Worm (Caenorhabditis elegans) whole organism, L4 larva: ENCODE data around the gene ZK938.10.

Experiments used
- D1046.2 ChIP-seq: fragments of 200-800 bp; sonication (Bioruptor generic); IDR thresholded peaks from 2 replicates; pipeline ENCODE4 v1.3.6; 2022; ENCODE audit warnings: missing genetic modification characterization, missing compliant biosample characterization
- F26F4.8 ChIP-seq: fragments of 200-800 bp; sonication (Bioruptor generic); conservative IDR thresholded peaks from 2 replicates; pipeline ENCODE4 v1.3.6; 2022; ENCODE audit warnings: missing genetic modification characterization, missing compliant biosample characterization
- F37D6.2 ChIP-seq: sonication (generic microtip); optimal IDR thresholded peaks from 2 replicates; lab custom pipeline; 2016; ENCODE audit warnings: mild to moderate bottlenecking, missing genetic modification characterization, missing compliant biosample characterization
- F49E8.2 ChIP-seq: sonication (generic microtip); optimal IDR thresholded peaks from 2 replicates; lab custom pipeline; 2016; ENCODE audit warnings: missing compliant biosample characterization, mild to moderate bottlenecking, missing genetic modification characterization, borderline replicate concordance
- R02D3.7 ChIP-seq: fragments of 150-350 bp; sonication (generic microtip); optimal IDR thresholded peaks from 3 replicates; lab custom pipeline; 2014; ENCODE audit warnings: missing biosample characterization, missing genetic modification characterization
- Y105C5A.15 ChIP-seq: fragments of 200-800 bp; sonication (Bioruptor generic); IDR thresholded peaks from 2 replicates; pipeline ENCODE4 v1.3.6; 2022; ENCODE audit warnings: missing genetic modification characterization, missing compliant biosample characterization
- ceh-44 ChIP-seq: fragments of 200-800 bp; sonication (Bioruptor generic); IDR thresholded peaks from 2 replicates; pipeline ENCODE4 v1.3.6; 2022; ENCODE audit warnings: missing genetic modification reagents, missing genetic modification characterization, missing compliant biosample characterization
- ceh-62 ChIP-seq: sonication (generic microtip); optimal IDR thresholded peaks from 2 replicates; lab custom pipeline; 2017; ENCODE audit warnings: missing biosample characterization, missing genetic modification characterization
- daf-19 ChIP-seq: fragments of 200-800 bp; sonication (Bioruptor generic); conservative IDR thresholded peaks from 2 replicates; pipeline ENCODE4 v1.3.6; 2022; ENCODE audit warnings: missing genetic modification characterization, missing compliant biosample characterization
- dmd-6 ChIP-seq: fragments of 200-800 bp; sonication (Bioruptor generic); IDR thresholded peaks from 2 replicates; pipeline ENCODE4 v1.3.6; 2022; ENCODE audit warnings: missing genetic modification reagents, missing genetic modification characterization, missing compliant biosample characterization
- fos-1 ChIP-seq: fragments of 150-350 bp; optimal IDR thresholded peaks from 2 replicates; lab custom pipeline; 2014; ENCODE audit warnings: missing biosample characterization, missing genetic modification characterization
- hlh-11 ChIP-seq: fragments of 200-800 bp; sonication (Bioruptor generic); optimal IDR thresholded peaks from 2 replicates; lab custom pipeline; 2018; ENCODE audit warnings: mild to moderate bottlenecking, missing genetic modification characterization, missing compliant biosample characterization
- lin-15B ChIP-seq: fragments of 150-350 bp; sonication (generic microtip); optimal IDR thresholded peaks from 3 replicates; lab custom pipeline; 2014; ENCODE audit warnings: missing biosample characterization, missing genetic modification characterization
- lin-29 ChIP-seq: fragments of 200-800 bp; sonication (Bioruptor generic); IDR thresholded peaks from 2 replicates; pipeline ENCODE4 v1.3.6; 2022; ENCODE audit warnings: missing genetic modification reagents, missing genetic modification characterization, missing compliant biosample characterization
- lin-38 ChIP-seq: fragments of 200-800 bp; sonication (Bioruptor generic); IDR thresholded peaks from 2 replicates; pipeline ENCODE4 v1.3.6; 2022; ENCODE audit warnings: missing genetic modification reagents, missing genetic modification characterization, missing compliant biosample characterization
- mxl-2 ChIP-seq: fragments of 200-800 bp; sonication (Bioruptor generic); conservative IDR thresholded peaks from 2 replicates; pipeline ENCODE4 v1.3.6; 2022; ENCODE audit warnings: missing genetic modification reagents, missing genetic modification characterization, missing compliant biosample characterization
- nhr-11 ChIP-seq: fragments of 150-350 bp; optimal IDR thresholded peaks from 2 replicates; lab custom pipeline; 2014; ENCODE audit warnings: missing biosample characterization, missing genetic modification characterization
- nhr-111 ChIP-seq: fragments of 200-800 bp; sonication (Bioruptor generic); optimal IDR thresholded peaks from 2 replicates; lab custom pipeline; 2018; ENCODE audit warnings: mild to moderate bottlenecking, missing genetic modification characterization, missing compliant biosample characterization
- nhr-48 ChIP-seq: sonication (generic microtip); optimal IDR thresholded peaks from 2 replicates; lab custom pipeline; 2016; ENCODE audit warnings: mild to moderate bottlenecking, missing genetic modification characterization, missing compliant biosample characterization
- tra-1 ChIP-seq: fragments of 200-800 bp; sonication (Bioruptor generic); IDR thresholded peaks from 2 replicates; pipeline ENCODE4 v1.3.6; 2022; ENCODE audit warnings: missing genetic modification reagents, missing genetic modification characterization, missing compliant biosample characterization
- unc-130 ChIP-seq: sonication (generic microtip); optimal IDR thresholded peaks from 2 replicates; lab custom pipeline; 2016; ENCODE audit warnings: missing genetic modification reagents, missing genetic modification characterization, missing compliant biosample characterization
- unc-39 ChIP-seq: sonication (generic microtip); optimal IDR thresholded peaks from 2 replicates; lab custom pipeline; 2017; ENCODE audit warnings: missing biosample characterization, missing genetic modification characterization
- unc-62 ChIP-seq, 3 experiments: fragments of 150-350 bp in 1 of 3; sonication (generic microtip); optimal IDR thresholded peaks in 2 of 3; peaks in 1 of 3; 1 replicate in 1 of 3; 2 replicates in 2 of 3; lab custom pipeline; 2014 to 2017; ENCODE audit warnings: missing biosample characterization in 3 of 3, missing genetic modification characterization in 3 of 3, missing genetic modification reagents in 3 of 3, missing genotype in 1 of 3
- zfp-2 ChIP-seq: sonication (generic microtip); optimal IDR thresholded peaks from 2 replicates; lab custom pipeline; 2016; ENCODE audit warnings: mild to moderate bottlenecking, missing genetic modification characterization, missing compliant biosample characterization
- zip-11 ChIP-seq: fragments of 200-800 bp; sonication (Bioruptor generic); IDR thresholded peaks from 2 replicates; pipeline ENCODE4 v1.3.6; 2022; ENCODE audit warnings: missing genetic modification characterization, missing compliant biosample characterization
- zip-2 ChIP-seq: fragments of 150-350 bp; optimal IDR thresholded peaks from 2 replicates; lab custom pipeline; 2014; ENCODE audit warnings: missing biosample characterization, missing genetic modification characterization
- ztf-11 ChIP-seq: fragments of 150-350 bp; optimal IDR thresholded peaks from 2 replicates; lab custom pipeline; 2014; ENCODE audit warnings: missing biosample characterization, missing genetic modification characterization

The ZK938.10 gene

DNA sequence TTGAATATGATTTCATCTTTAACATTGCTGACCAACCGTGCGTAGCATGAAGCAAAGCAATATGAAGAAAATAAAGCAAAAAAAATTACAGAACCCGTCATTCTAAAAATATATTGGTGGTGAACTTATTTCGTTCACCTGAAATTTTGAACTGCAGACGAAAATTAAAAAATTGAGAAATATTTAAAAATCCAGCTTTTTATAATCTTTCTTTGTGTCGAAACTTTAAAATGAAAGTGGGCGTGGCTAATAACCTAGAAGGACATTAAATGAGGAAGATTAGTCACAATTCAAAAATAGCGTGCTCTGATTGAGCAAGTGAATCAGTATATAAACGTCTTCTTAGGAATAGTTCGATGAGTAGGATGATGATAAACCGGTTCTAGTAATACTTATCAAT is 1.3 kb downstream of the ZK938.10 start, which contains the start of gene old-2:
old-2 (minus strand) TSS at position 101 of the 400 bp plus-strand sequence.
- TF ChIP-seq mxl-2 (GFP tag; lab: Robert Waterston, UW) (no peak), zfp-2 (tag; lab: Kevin White, UChicago) (no peak)

DNA sequence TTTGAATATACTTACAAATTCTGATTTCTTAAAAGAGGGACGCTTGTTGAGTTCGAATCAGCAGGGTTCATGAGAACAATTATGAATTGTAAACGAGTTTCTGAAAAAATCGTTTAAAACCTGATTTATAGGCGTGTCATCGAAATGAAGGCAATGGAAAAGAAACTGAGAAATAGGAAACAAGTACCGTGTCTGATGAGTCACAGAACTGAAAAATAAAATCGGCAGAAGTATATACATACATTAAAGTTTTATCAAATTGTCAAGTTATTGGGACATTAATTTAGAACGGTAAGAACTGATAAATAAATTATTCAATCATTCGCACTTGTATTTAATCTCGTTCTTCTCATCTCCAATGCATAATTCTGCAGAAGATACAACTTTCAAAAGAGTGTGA is 5.6 kb downstream of the ZK938.10 start, which contains the start of gene chil-9:
chil-9 (minus strand) TSS at position 101 of the 400 bp plus-strand sequence.
- TF ChIP-seq lin-15B (tag; lab: Kevin White, UChicago) = no peak
- TF ChIP-seq lin-38 (GFP tag; lab: Robert Waterston, UW) = no peak
- TF ChIP-seq unc-62 (GFP tag; optimal IDR thresholded peaks at IDR 0.05 in 1 of 2; lab: Kevin White, UChicago) = peak in 1 of 2 experiments; percentile 31
- TF ChIP-seq unc-62 (tag; optimal IDR thresholded peaks at IDR 0.05; lab: Kevin White, UChicago) = no peak
- TF ChIP-seq lin-29 (GFP tag; lab: Robert Waterston, UW) = no peak
- no peak for TF ChIP-seq D1046.2 (GFP tag; lab: Robert Waterston, UW)
- no peak for TF ChIP-seq dmd-6 (GFP tag; lab: Robert Waterston, UW)

DNA sequence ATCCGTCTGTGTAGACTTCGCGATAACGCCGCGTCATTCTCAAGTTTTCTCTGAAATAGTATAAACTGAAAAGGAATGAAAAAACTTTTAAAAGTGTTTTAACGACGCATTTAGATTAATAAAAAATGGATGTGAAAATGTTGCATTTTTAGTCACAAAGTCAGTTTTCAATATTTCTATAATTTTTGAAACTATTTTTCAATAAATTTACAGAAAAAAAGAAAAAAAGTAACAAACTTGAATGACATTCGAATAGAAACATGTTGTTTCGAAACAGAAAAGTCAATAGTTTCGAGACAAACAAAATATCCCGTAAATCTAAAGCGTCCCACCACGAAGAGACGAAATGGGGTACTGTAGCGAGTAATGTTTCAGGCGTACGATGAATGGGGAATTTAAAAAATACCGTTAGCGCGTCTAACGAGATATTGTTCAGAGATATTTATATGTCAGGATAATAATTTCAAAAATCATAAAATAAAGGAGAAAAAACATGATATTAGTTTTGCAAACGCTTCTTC is 8.8 kb downstream of the ZK938.10 start, which contains the start of gene rnh-1.2:
rnh-1.2 (minus strand) TSS at position 51 of the 521 bp plus-strand sequence.
- TF ChIP-seq R02D3.7 = peak; percentile 56
- TF ChIP-seq fos-1 (tag; lab: Kevin White, UChicago) = no peak
- TF ChIP-seq zip-2 (tag; lab: Kevin White, UChicago) = no peak

DNA sequence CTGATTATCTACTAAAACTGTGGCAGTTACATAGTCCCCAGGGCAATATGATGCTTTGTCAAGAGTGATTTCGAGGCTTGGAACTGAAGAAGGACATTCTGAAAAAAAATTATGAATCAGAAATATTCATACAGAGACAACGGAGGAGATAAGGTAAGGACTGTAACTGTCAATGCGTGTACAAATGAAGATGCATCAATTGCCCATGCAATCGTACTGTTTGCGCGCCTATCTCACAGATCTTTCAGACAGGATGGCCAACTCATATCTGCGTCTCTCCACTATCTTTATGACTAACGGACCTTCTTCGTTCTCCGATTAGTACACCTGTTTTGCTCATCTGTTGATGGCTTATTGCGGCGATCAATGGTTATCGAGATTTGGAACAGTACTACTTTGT is 10.5 kb downstream of the ZK938.10 start, which contains the start of gene ZK938.11:
ZK938.11 (minus strand) TSS at position 101 of the 400 bp plus-strand sequence.
- TF ChIP-seq Y105C5A.15 = no peak
- no peak for TF ChIP-seq F26F4.8 (GFP tag; lab: Robert Waterston, UW)
- TF ChIP-seq unc-39 (tag; lab: Kevin White, UChicago) = no peak
- no peak for TF ChIP-seq hlh-11
- no peak for TF ChIP-seq ceh-62 (tag; lab: Kevin White, UChicago)
- TF ChIP-seq daf-19 (GFP tag; lab: Robert Waterston, UW) = no peak
- TF ChIP-seq mxl-2 (GFP tag; lab: Robert Waterston, UW) = no peak
- no peak for TF ChIP-seq F37D6.2 (tag; lab: Kevin White, UChicago)
- no peak for TF ChIP-seq ztf-11
- no peak for TF ChIP-seq zip-11 (GFP tag; lab: Robert Waterston, UW)

DNA sequence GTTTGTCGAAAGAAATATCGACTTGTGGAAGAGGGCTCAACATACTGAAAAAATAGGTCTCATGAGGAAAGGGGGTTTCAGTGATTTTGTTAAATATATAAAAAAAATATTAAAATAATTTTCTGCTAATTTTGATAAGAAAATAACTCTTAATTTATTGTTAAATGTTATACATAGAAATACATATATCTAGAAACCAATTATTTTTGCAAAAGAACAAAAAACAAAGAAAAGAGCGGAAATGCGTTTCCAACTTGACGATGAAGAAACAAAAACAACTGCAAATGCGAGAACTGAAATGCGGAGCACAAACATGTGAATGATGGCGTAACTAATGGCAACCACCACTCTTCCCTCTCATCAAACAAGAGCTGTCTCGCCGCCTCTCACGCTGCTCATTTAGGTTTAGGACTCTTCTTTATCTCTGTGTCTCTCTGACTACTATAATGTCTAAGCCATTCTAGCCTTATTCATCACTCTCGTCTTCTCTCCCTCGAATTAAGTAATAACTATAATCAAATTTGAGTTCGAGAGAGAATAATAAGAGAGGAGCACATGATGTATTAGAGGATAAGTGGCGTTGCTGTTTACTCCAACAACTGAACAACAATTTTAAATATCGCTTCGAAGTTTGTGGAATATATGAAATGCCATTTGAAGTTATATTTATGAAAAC is 12.4 kb downstream of the ZK938.10 start, which contains the start of gene arrd-4:
arrd-4 (minus strand) TSS at position 51 of the 676 bp plus-strand sequence.
- TF ChIP-seq nhr-11 (peak; percentile 66), tra-1 (no peak)

DNA sequence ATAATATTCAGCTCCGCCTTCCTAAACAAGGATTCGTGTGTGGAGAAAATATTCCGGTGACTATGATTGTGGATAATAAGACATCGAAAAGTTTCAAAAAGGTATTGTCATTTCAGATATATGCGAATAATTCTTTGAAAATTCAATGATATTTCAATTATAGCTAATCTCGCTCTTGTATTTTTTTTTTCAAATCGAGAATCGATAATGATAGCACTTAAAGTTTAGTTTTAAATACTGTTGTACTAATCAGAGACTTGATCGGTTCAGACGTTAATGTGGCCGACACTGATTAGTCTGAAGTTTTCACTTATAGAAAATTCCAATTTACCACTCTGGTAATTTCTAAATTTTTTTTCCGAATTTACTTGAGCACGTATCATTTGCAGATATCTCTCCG is 14.9 kb downstream of the ZK938.10 start:
- no peak for TF ChIP-seq F49E8.2 (tag; lab: Kevin White, UChicago)
- TF ChIP-seq unc-62 (GFP tag; optimal IDR thresholded peaks at IDR 0.05 in 1 of 2; lab: Kevin White, UChicago) = peak in 1 of 2 experiments; percentile 93
- no peak for TF ChIP-seq unc-62 (tag; optimal IDR thresholded peaks at IDR 0.05; lab: Kevin White, UChicago)
- TF ChIP-seq, all 104 proteins: peak for 1

DNA sequence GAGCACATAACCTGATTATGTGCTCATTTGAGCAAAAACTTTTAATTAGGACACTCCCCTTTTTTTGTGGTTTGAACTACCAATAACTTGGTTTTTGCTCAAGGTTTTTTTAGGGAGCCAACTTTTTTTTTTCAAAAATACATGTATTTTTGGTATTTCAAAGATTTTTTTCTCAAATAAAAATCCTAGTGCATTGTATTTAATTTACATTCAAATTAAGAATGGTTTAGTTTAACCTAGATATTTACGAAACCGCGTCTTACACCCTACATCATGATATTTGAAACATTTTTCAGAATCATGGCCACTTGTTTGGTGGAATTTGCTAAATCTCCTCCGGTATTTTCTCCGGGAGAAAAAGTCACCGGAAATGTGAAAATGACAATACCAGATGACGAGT is 15.9 kb downstream of the ZK938.10 start, which contains the start of gene arrd-5:
arrd-5 (plus strand) TSS at position 301 of the 400 bp plus-strand sequence.
- TF ChIP-seq unc-62 (GFP tag; optimal IDR thresholded peaks at IDR 0.05 in 1 of 2; lab: Kevin White, UChicago) (peak in 1 of 2 experiments; percentile 18), unc-62 (tag; optimal IDR thresholded peaks at IDR 0.05; lab: Kevin White, UChicago) (no peak), ceh-44 (GFP tag; lab: Robert Waterston, UW) (no peak)

DNA sequence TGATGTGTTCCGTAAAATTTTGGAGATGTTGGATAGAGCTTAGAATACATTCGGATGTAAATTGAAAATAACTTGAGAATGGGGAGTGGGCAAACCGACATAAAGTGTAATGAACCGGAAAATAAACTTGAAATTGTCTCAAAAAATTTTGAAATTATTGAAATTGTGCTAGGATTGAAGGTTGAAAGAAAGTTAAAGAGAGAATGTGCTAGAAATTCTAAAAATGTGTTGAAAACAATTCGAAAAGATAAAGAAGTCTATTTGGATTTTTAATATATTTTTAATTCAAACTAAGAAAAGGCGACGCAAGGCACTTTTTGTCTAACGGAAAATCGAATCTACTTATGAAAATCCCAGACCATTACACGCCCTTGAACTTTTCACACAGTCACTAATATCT is 17.0 kb downstream of the ZK938.10 start, which contains the start of gene ZK938.3:
ZK938.3 (minus strand) TSS at position 101 of the 400 bp plus-strand sequence.
- TF ChIP-seq unc-130 (GFP tag; lab: Kevin White, UChicago) (no peak), nhr-48 (tag; lab: Kevin White, UChicago) (no peak), unc-62 (GFP tag; optimal IDR thresholded peaks at IDR 0.05 in 1 of 2; lab: Kevin White, UChicago) (peak in 1 of 2 experiments; percentile 26), unc-62 (tag; optimal IDR thresholded peaks at IDR 0.05; lab: Kevin White, UChicago) (no peak), nhr-111 (GFP tag; lab: Kevin White, UChicago) (no peak)
